Worm (Caenorhabditis elegans) whole organism, mixed stage, embryonic: Measurements from ENCODE around the gene K02C4.2.

Source experiments
- elt-3 ChIP-seq: fragments of 150-350 bp; optimal IDR thresholded peaks from 2 replicates; lab custom pipeline; 2014; ENCODE audit warnings: missing biosample characterization, missing genetic modification characterization
- lin-13 ChIP-seq: fragments of 150-350 bp; optimal IDR thresholded peaks from 2 replicates; lab custom pipeline; 2014; ENCODE audit warnings: missing biosample characterization, missing genetic modification characterization
- lin-32 ChIP-seq: fragments of 200-800 bp; sonication (Bioruptor generic); optimal IDR thresholded peaks from 2 replicates; lab custom pipeline; 2018; ENCODE audit warnings: mild to moderate bottlenecking, missing genetic modification characterization, missing compliant biosample characterization
- nhr-76 ChIP-seq: sonication (generic microtip); optimal IDR thresholded peaks from 2 replicates; lab custom pipeline; 2017; ENCODE audit warnings: missing biosample characterization, missing genetic modification characterization
- tbx-8 ChIP-seq: fragments of 200-800 bp; sonication (Bioruptor generic); optimal IDR thresholded peaks from 2 replicates; lab custom pipeline; 2018; ENCODE audit warnings: mild to moderate bottlenecking, missing genetic modification characterization, moderate library complexity, missing compliant biosample characterization
- unc-120 ChIP-seq: sonication (generic microtip); optimal IDR thresholded peaks from 2 replicates; lab custom pipeline; 2017; ENCODE audit warnings: missing genetic modification characterization, missing compliant biosample characterization; ENCODE audit not compliant: poor library complexity, severe bottlenecking
- unc-62 ChIP-seq: fragments of 150-350 bp; optimal IDR thresholded peaks from 2 replicates; lab custom pipeline; 2014; ENCODE audit warnings: missing biosample characterization, missing genetic modification reagents, missing genetic modification characterization

DNA sequence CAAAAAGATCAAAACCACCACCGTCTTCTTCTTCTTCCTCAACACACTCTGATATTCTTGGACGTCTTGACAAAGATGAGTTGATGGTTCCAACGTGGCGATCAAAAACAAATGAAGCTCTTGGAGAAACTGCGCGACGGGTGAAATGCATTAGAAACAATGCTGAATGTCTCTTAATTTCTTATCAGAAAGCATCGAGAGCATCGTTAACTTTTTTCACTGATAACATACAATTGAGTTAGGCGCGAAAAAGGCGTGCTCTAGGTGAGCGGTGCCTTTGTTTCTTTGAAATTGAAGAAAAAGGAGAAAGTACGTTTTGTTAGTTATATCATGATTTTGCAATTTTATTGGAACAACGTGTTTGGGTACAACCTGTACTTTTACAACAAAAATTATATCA lies 2.3 kb upstream of the K02C4.2 start, which contains the start of gene gpcp-2:
- TF ChIP-seq unc-62 (GFP tag; lab: Kevin White, UChicago) (no peak), lin-32 (GFP tag; lab: Kevin White, UChicago) (no peak), tbx-8 (GFP tag; lab: Kevin White, UChicago) (no peak), elt-3 (tag; lab: Kevin White, UChicago) (no peak), nhr-76 (tag; lab: Kevin White, UChicago) (no peak), unc-120 (no peak), lin-13 (tag; lab: Kevin White, UChicago) (no peak)
